1 worm cellular context compared by ENCODE assay signal in the genomic region with DNA sequence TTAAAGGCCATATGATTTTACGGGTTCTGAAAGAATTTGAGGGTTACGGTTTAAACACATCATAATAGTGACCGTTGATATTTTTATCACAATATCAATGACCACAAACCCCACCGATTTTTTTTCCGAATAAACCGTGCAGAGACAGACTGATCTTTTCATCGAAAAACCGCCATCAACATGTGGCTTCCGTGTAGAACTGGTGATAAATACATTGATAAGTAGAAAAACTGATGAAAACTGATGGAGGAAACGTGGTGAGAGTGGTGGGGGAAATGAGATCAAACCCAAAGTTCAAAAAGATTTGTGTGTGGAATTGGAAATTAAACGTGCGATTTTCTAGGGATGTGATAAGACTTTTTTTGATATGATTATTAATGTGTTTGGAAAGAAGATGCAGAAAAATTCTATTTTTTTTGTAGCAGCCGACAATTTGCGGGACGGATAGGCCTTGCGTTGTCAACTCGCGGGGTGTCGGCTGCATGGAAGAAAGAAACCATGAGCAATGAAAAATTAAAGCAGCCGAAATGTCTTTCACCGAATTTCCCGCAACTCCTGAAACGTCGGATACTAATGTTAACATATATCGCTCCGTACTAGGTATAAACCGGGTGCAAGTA.
TF ChIP-seq lines count a peak whose summit lies in the region.

No protein-coding gene starts in this region.

TF ChIP-seq in whole organism, L4 larva, 104 proteins besides CTCF, POLR2A, EP300 and RAD21 (continued from another document):
- TF ChIP-seq lin-1 (GFP tag; IDR thresholded peaks at IDR 0.05; lab: Robert Waterston, UW): no peak
- peak; percentile 35 for TF ChIP-seq dve-1 (tag; optimal IDR thresholded peaks at IDR 0.05; lab: Kevin White, UChicago; ENCODE audit: insufficient read depth)
- TF ChIP-seq nhr-25 (tag; optimal IDR thresholded peaks at IDR 0.05; lab: Kevin White, UChicago; ENCODE audit: borderline replicate concordance, insufficient read depth): no peak
- peak; percentile 19 for TF ChIP-seq gei-8 (GFP tag; optimal IDR thresholded peaks at IDR 0.05; lab: Kevin White, UChicago)
- no peak for TF ChIP-seq unc-39 (tag; optimal IDR thresholded peaks at IDR 0.05; lab: Kevin White, UChicago)
- TF ChIP-seq mdt-29 (GFP tag; IDR thresholded peaks at IDR 0.05; lab: Robert Waterston, UW): no peak
- no peak for TF ChIP-seq nhr-41 (GFP tag; IDR thresholded peaks at IDR 0.05; lab: Robert Waterston, UW)
- TF ChIP-seq snpc-4 (tag; optimal IDR thresholded peaks at IDR 0.05; lab: Kevin White, UChicago): no peak
- no peak for TF ChIP-seq zip-2 (tag; optimal IDR thresholded peaks at IDR 0.05; lab: Kevin White, UChicago)
- TF ChIP-seq mes-2 (tag; optimal IDR thresholded peaks at IDR 0.05; lab: Kevin White, UChicago; ENCODE audit: poor library complexity, severe bottlenecking): no peak
- TF ChIP-seq lim-7 (GFP tag; IDR thresholded peaks at IDR 0.05; lab: Robert Waterston, UW): no peak
- TF ChIP-seq hmg-1.1 (GFP tag; IDR thresholded peaks at IDR 0.05; lab: Robert Waterston, UW): no peak
